Worm (Caenorhabditis elegans) whole organism, L4 larva: ENCODE measurements around the gene ddo-2.

Experiments
- F26F4.8 ChIP-seq: fragments of 200-800 bp; sonication (Bioruptor generic); conservative IDR thresholded peaks from 2 replicates; pipeline ENCODE4 v1.3.6; 2022; ENCODE audit warnings: missing genetic modification characterization, missing compliant biosample characterization
- T26A8.4 ChIP-seq: fragments of 200-800 bp; sonication (Bioruptor generic); IDR thresholded peaks from 2 replicates; pipeline ENCODE4 v1.3.6; 2022; ENCODE audit warnings: missing genetic modification characterization, missing compliant biosample characterization
- ZK337.2 ChIP-seq: fragments of 200-800 bp; sonication (Bioruptor generic); IDR thresholded peaks from 2 replicates; pipeline ENCODE4 v1.3.6; 2022; ENCODE audit warnings: missing genetic modification reagents, missing genetic modification characterization, missing compliant biosample characterization
- aha-1 ChIP-seq: fragments of 150-350 bp; peaks from one replicate; lab custom pipeline; 2014; ENCODE audit warnings: missing biosample characterization, missing genetic modification characterization
- aly-2 ChIP-seq: sonication (generic microtip); optimal IDR thresholded peaks from 2 replicates; lab custom pipeline; 2018; ENCODE audit warnings: missing biosample characterization, missing genetic modification characterization
- ama-1 ChIP-seq: fragments of 150-350 bp; optimal IDR thresholded peaks from 2 replicates; lab custom pipeline; 2014; ENCODE audit warnings: inconsistent platforms, mixed read lengths
- ceh-20 ChIP-seq: fragments of 200-800 bp; sonication (Bioruptor generic); IDR thresholded peaks from 2 replicates; pipeline ENCODE4 v1.3.6; 2022; ENCODE audit warnings: missing genetic modification reagents, missing genetic modification characterization, missing compliant biosample characterization
- ceh-44 ChIP-seq: fragments of 200-800 bp; sonication (Bioruptor generic); IDR thresholded peaks from 2 replicates; pipeline ENCODE4 v1.3.6; 2022; ENCODE audit warnings: missing genetic modification reagents, missing genetic modification characterization, missing compliant biosample characterization
- daf-8 ChIP-seq: fragments of 200-800 bp; sonication (Bioruptor generic); IDR thresholded peaks from 2 replicates; pipeline ENCODE4 v1.3.6; 2022; ENCODE audit warnings: missing genetic modification characterization, missing compliant biosample characterization
- dmd-6 ChIP-seq: fragments of 200-800 bp; sonication (Bioruptor generic); IDR thresholded peaks from 2 replicates; pipeline ENCODE4 v1.3.6; 2022; ENCODE audit warnings: missing genetic modification reagents, missing genetic modification characterization, missing compliant biosample characterization
- dmd-9 ChIP-seq: fragments of 200-800 bp; sonication (Bioruptor generic); IDR thresholded peaks from 2 replicates; pipeline ENCODE4 v1.3.6; 2022; ENCODE audit warnings: missing genetic modification reagents, missing genetic modification characterization, missing compliant biosample characterization
- duxl-1 ChIP-seq: sonication (generic microtip); optimal IDR thresholded peaks from 2 replicates; lab custom pipeline; 2016; ENCODE audit warnings: mild to moderate bottlenecking, missing genetic modification characterization, moderate library complexity, missing compliant biosample characterization; ENCODE audit not compliant: poor library complexity
- dve-1 ChIP-seq: sonication (generic microtip); optimal IDR thresholded peaks from 2 replicates; lab custom pipeline; 2017; ENCODE audit warnings: antibody characterized with exemption, mild to moderate bottlenecking, missing genetic modification characterization, missing compliant biosample characterization; ENCODE audit not compliant: insufficient read depth
- egl-27 ChIP-seq: sonication (generic microtip); optimal IDR thresholded peaks from 3 replicates; lab custom pipeline; 2017; ENCODE audit warnings: missing biosample characterization, missing genetic modification reagents, missing genetic modification characterization
- fkh-10 ChIP-seq: fragments of 150-350 bp; optimal IDR thresholded peaks from 2 replicates; lab custom pipeline; 2014; ENCODE audit warnings: missing biosample characterization, missing genetic modification reagents, missing genetic modification characterization
- gei-8 ChIP-seq: fragments of 200-800 bp; sonication (Bioruptor generic); optimal IDR thresholded peaks from 2 replicates; lab custom pipeline; 2018; ENCODE audit warnings: mild to moderate bottlenecking, missing genetic modification characterization, missing compliant biosample characterization
- hif-1 ChIP-seq, 2 experiments: sonication (generic microtip); optimal IDR thresholded peaks; 2 replicates each; lab custom pipeline; 2016 to 2017; ENCODE audit warnings: missing compliant biosample characterization in 2 of 2, missing genetic modification characterization in 2 of 2, missing genetic modification reagents in 2 of 2, missing genotype in 2 of 2, mild to moderate bottlenecking in 1 of 2
- hlh-11 ChIP-seq: fragments of 200-800 bp; sonication (Bioruptor generic); optimal IDR thresholded peaks from 2 replicates; lab custom pipeline; 2018; ENCODE audit warnings: mild to moderate bottlenecking, missing genetic modification characterization, missing compliant biosample characterization
- hlh-30 ChIP-seq: sonication (generic microtip); optimal IDR thresholded peaks from 2 replicates; lab custom pipeline; 2017; ENCODE audit warnings: antibody characterized with exemption, mild to moderate bottlenecking, missing genetic modification characterization, missing compliant biosample characterization; ENCODE audit not compliant: insufficient read depth
- hmg-1.1 ChIP-seq: fragments of 200-800 bp; sonication (Bioruptor generic); IDR thresholded peaks from 2 replicates; pipeline ENCODE4 v1.3.6; 2022; ENCODE audit warnings: missing genetic modification reagents, missing genetic modification characterization, missing compliant biosample characterization
- lin-13 ChIP-seq: fragments of 150-350 bp; optimal IDR thresholded peaks from 2 replicates; lab custom pipeline; 2014; ENCODE audit warnings: missing biosample characterization, missing genetic modification reagents, missing genetic modification characterization
- lin-15B ChIP-seq: fragments of 150-350 bp; sonication (generic microtip); optimal IDR thresholded peaks from 3 replicates; lab custom pipeline; 2014; ENCODE audit warnings: missing biosample characterization, missing genetic modification characterization
- lin-38 ChIP-seq: fragments of 200-800 bp; sonication (Bioruptor generic); IDR thresholded peaks from 2 replicates; pipeline ENCODE4 v1.3.6; 2022; ENCODE audit warnings: missing genetic modification reagents, missing genetic modification characterization, missing compliant biosample characterization
- lir-3 ChIP-seq: sonication (generic microtip); optimal IDR thresholded peaks from 2 replicates; lab custom pipeline; 2016; ENCODE audit warnings: mild to moderate bottlenecking, missing genetic modification characterization, missing compliant biosample characterization
- mdl-1 ChIP-seq, 2 experiments: fragments of 150-350 bp in 1 of 2; sonication (generic microtip) in 1 of 2; optimal IDR thresholded peaks; 2 replicates each; lab custom pipeline; 2014 to 2017; ENCODE audit warnings: missing biosample characterization in 2 of 2, missing genetic modification characterization in 2 of 2
- mdt-29 ChIP-seq: fragments of 200-800 bp; sonication (Bioruptor generic); IDR thresholded peaks from 2 replicates; pipeline ENCODE4 v1.3.6; 2022; ENCODE audit warnings: missing genetic modification reagents, missing genetic modification characterization, missing compliant biosample characterization
- mep-1 ChIP-seq: fragments of 150-350 bp; sonication (generic microtip); optimal IDR thresholded peaks from 3 replicates; lab custom pipeline; 2014; ENCODE audit warnings: missing biosample characterization, missing genetic modification characterization
- mes-2 ChIP-seq: sonication (generic microtip); optimal IDR thresholded peaks from 2 replicates; lab custom pipeline; 2016; ENCODE audit warnings: missing genotype, mild to moderate bottlenecking, missing genetic modification characterization, missing compliant biosample characterization; ENCODE audit not compliant: poor library complexity, severe bottlenecking
- mxl-3 ChIP-seq: fragments of 200-800 bp; sonication (Bioruptor generic); optimal IDR thresholded peaks from 2 replicates; lab custom pipeline; 2018; ENCODE audit warnings: mild to moderate bottlenecking, missing genetic modification characterization, missing compliant biosample characterization
- nhr-102 ChIP-seq: sonication (generic microtip); optimal IDR thresholded peaks from 2 replicates; lab custom pipeline; 2016; ENCODE audit warnings: mild to moderate bottlenecking, missing genetic modification characterization, moderate library complexity, missing compliant biosample characterization
- nhr-237 ChIP-seq: sonication (generic microtip); optimal IDR thresholded peaks from 2 replicates; lab custom pipeline; 2017; ENCODE audit warnings: missing biosample characterization, missing genetic modification characterization
- nhr-25 ChIP-seq: sonication (generic microtip); optimal IDR thresholded peaks from 2 replicates; lab custom pipeline; 2017; ENCODE audit warnings: missing genetic modification characterization, mild to moderate bottlenecking, missing compliant biosample characterization, antibody characterized with exemption, moderate library complexity, borderline replicate concordance; ENCODE audit not compliant: insufficient read depth
- nhr-28 ChIP-seq: fragments of 150-350 bp; optimal IDR thresholded peaks from 2 replicates; lab custom pipeline; 2014; ENCODE audit warnings: missing biosample characterization, missing genetic modification characterization
- nhr-41 ChIP-seq: fragments of 200-800 bp; sonication (Bioruptor generic); IDR thresholded peaks from 2 replicates; pipeline ENCODE4 v1.3.6; 2022; ENCODE audit warnings: missing genetic modification reagents, missing genetic modification characterization, missing compliant biosample characterization
- nhr-48 ChIP-seq: sonication (generic microtip); optimal IDR thresholded peaks from 2 replicates; lab custom pipeline; 2016; ENCODE audit warnings: mild to moderate bottlenecking, missing genetic modification characterization, missing compliant biosample characterization
- nhr-6 ChIP-seq: fragments of 150-350 bp; optimal IDR thresholded peaks from 2 replicates; lab custom pipeline; 2014; ENCODE audit warnings: missing biosample characterization, missing genetic modification characterization
- nhr-76 ChIP-seq: fragments of 150-350 bp; optimal IDR thresholded peaks from 2 replicates; lab custom pipeline; 2014; ENCODE audit warnings: missing biosample characterization, missing genetic modification characterization
- nhr-77 ChIP-seq: fragments of 150-350 bp; optimal IDR thresholded peaks from 2 replicates; lab custom pipeline; 2014; ENCODE audit warnings: missing biosample characterization, missing genetic modification characterization
- skn-1 ChIP-seq: fragments of 150-350 bp; optimal IDR thresholded peaks from 2 replicates; lab custom pipeline; 2014; ENCODE audit warnings: missing biosample characterization, missing genetic modification characterization
- tra-1 ChIP-seq: fragments of 200-800 bp; sonication (Bioruptor generic); IDR thresholded peaks from 2 replicates; pipeline ENCODE4 v1.3.6; 2022; ENCODE audit warnings: missing genetic modification reagents, missing genetic modification characterization, missing compliant biosample characterization
- unc-130 ChIP-seq: sonication (generic microtip); optimal IDR thresholded peaks from 2 replicates; lab custom pipeline; 2016; ENCODE audit warnings: missing genetic modification reagents, missing genetic modification characterization, missing compliant biosample characterization
- unc-62 ChIP-seq, 3 experiments: fragments of 150-350 bp in 1 of 3; sonication (generic microtip); optimal IDR thresholded peaks in 2 of 3; peaks in 1 of 3; 1 replicate in 1 of 3; 2 replicates in 2 of 3; lab custom pipeline; 2014 to 2017; ENCODE audit warnings: missing biosample characterization in 3 of 3, missing genetic modification characterization in 3 of 3, missing genetic modification reagents in 3 of 3, missing genotype in 1 of 3
- zfp-2 ChIP-seq: sonication (generic microtip); optimal IDR thresholded peaks from 2 replicates; lab custom pipeline; 2016; ENCODE audit warnings: mild to moderate bottlenecking, missing genetic modification characterization, missing compliant biosample characterization
- zip-2 ChIP-seq: fragments of 150-350 bp; optimal IDR thresholded peaks from 2 replicates; lab custom pipeline; 2014; ENCODE audit warnings: missing biosample characterization, missing genetic modification characterization

Gene ddo-2

ce11 chrV:7415780-7416428, 19.6 kb downstream of the ddo-2 start, which contains the start of gene F18E3.13 (continued):
- peak; percentile 36 for TF ChIP-seq duxl-1
- TF ChIP-seq hlh-11 (tag; lab: Kevin White, UChicago): peak; percentile 84
- no peak for TF ChIP-seq nhr-77 (tag; lab: Kevin White, UChicago)
- peak; percentile 37 for TF ChIP-seq gei-8 (GFP tag; lab: Kevin White, UChicago)
- no peak for TF ChIP-seq fkh-10 (GFP tag; lab: Kevin White, UChicago)
- TF ChIP-seq unc-130: no peak
- TF ChIP-seq zip-2 (tag; lab: Kevin White, UChicago): no peak
- no peak for TF ChIP-seq zfp-2 (tag; lab: Kevin White, UChicago)
- TF ChIP-seq ZK337.2: no peak
- no peak for TF ChIP-seq nhr-76 (tag; lab: Kevin White, UChicago)
- no peak for TF ChIP-seq lir-3 (tag; lab: Kevin White, UChicago)
- no peak for TF ChIP-seq lin-13
- TF ChIP-seq aly-2 (tag; lab: Kevin White, UChicago): no peak
- no peak for TF ChIP-seq lin-15B (tag; lab: Kevin White, UChicago)
- no peak for TF ChIP-seq lin-38 (GFP tag; lab: Robert Waterston, UW)
- TF ChIP-seq egl-27 (tag; lab: Kevin White, UChicago): no peak
- no peak for TF ChIP-seq nhr-6 (tag; lab: Kevin White, UChicago)
- peak; percentile 54 for TF ChIP-seq mep-1 (tag; lab: Kevin White, UChicago)
- TF ChIP-seq dmd-9 (GFP tag; lab: Robert Waterston, UW): no peak
- TF ChIP-seq nhr-41 (GFP tag; lab: Robert Waterston, UW): no peak
- TF ChIP-seq F26F4.8: no peak
- no peak for TF ChIP-seq skn-1 (tag; lab: Kevin White, UChicago)
- TF ChIP-seq hmg-1.1 (GFP tag; lab: Robert Waterston, UW): no peak
- no peak for TF ChIP-seq nhr-102
- no peak for TF ChIP-seq daf-8 (GFP tag; lab: Robert Waterston, UW)
- no peak for TF ChIP-seq ceh-44 (GFP tag; lab: Robert Waterston, UW)

- TF ChIP-seq ama-1 (lab: Kevin White, UChicago): peak; percentile 96
- no peak for TF ChIP-seq nhr-76 (tag; lab: Kevin White, UChicago)
Measured at ce11 chrV:7414909-7415308, 20.6 kb downstream of the ddo-2 start, which contains the start of gene F18E3.12. Gene F18E3.12 (plus strand): TSS chrV:7414985.

- TF ChIP-seq dmd-6 (peak; percentile 23; the same call in 1 of the 2 replicates), mdl-1 (tag; optimal IDR thresholded peaks at IDR 0.05; lab: Kevin White, UChicago) (peak in 1 of 2 experiments; percentile 69), mxl-3 (GFP tag; lab: Kevin White, UChicago) (peak; percentile 45), ceh-44 (GFP tag; lab: Robert Waterston, UW) (no peak), nhr-28 (tag; lab: Kevin White, UChicago) (peak; percentile 90), mdt-29 (GFP tag; lab: Robert Waterston, UW) (peak; percentile 75; the same call in 1 of the 2 replicates), duxl-1 (peak; percentile 10), nhr-237 (no peak), hlh-30 (peak; percentile 65), unc-62 (GFP tag; optimal IDR thresholded peaks at IDR 0.05 in 1 of 2; lab: Kevin White, UChicago) (peak in 1 of 2 experiments; percentile 80), unc-62 (tag; optimal IDR thresholded peaks at IDR 0.05; lab: Kevin White, UChicago) (no peak), aha-1 (tag; lab: Kevin White, UChicago) (peak; percentile 77), ama-1 (lab: Kevin White, UChicago) (peak; percentile 94), hlh-11 (tag; lab: Kevin White, UChicago) (peak; percentile 71), nhr-48 (peak; percentile 76), hif-1 (tag; optimal IDR thresholded peaks at IDR 0.05; lab: Kevin White, UChicago) (peak in 1 of 2 experiments; percentile 50), tra-1 (GFP tag; lab: Robert Waterston, UW) (0 out of 2 replicates have a peak, but pooled peaks have one; percentile 29), T26A8.4 (GFP tag; lab: Robert Waterston, UW) (0 out of 2 replicates have a peak, but pooled peaks have one; percentile 35), dve-1 (tag; lab: Kevin White, UChicago) (no peak), ceh-20 (no peak), mes-2 (no peak), nhr-25 (tag; lab: Kevin White, UChicago) (peak; percentile 72)
- TF ChIP-seq, all 104 proteins: peak for 16
Measured at ce11 chrV:7413107-7413774, 22.3 kb downstream of the ddo-2 start, which contains the start of gene F18E3.11. Gene F18E3.11 (plus strand): TSS chrV:7413482.
